Worm (Caenorhabditis elegans) whole organism, L4 larva: ENCODE data around the gene str-10.

Experiments used
- F37D6.2 ChIP-seq: sonication (generic microtip); optimal IDR thresholded peaks from 2 replicates; lab custom pipeline; 2016; ENCODE audit warnings: mild to moderate bottlenecking, missing genetic modification characterization, missing compliant biosample characterization
- F44E2.7 ChIP-seq: fragments of 200-800 bp; sonication (Bioruptor generic); IDR thresholded peaks from 2 replicates; pipeline ENCODE4 v2.1.2; 2022; ENCODE audit warnings: missing genetic modification characterization, missing compliant biosample characterization
- F49E8.2 ChIP-seq: sonication (generic microtip); optimal IDR thresholded peaks from 2 replicates; lab custom pipeline; 2016; ENCODE audit warnings: missing compliant biosample characterization, mild to moderate bottlenecking, missing genetic modification characterization, borderline replicate concordance
- T20F7.1 ChIP-seq: fragments of 200-800 bp; sonication (Bioruptor generic); optimal IDR thresholded peaks from 2 replicates; lab custom pipeline; 2018; ENCODE audit warnings: mild to moderate bottlenecking, missing genetic modification characterization, missing compliant biosample characterization
- Y48G9A.11 ChIP-seq: fragments of 200-800 bp; sonication (Bioruptor generic); IDR thresholded peaks from 2 replicates; pipeline ENCODE4 v1.3.6; 2022; ENCODE audit warnings: missing genetic modification reagents, missing genetic modification characterization, missing compliant biosample characterization
- Y75B8A.6 ChIP-seq: fragments of 200-800 bp; sonication (Bioruptor generic); IDR thresholded peaks from 2 replicates; pipeline ENCODE4 v1.3.6; 2022; ENCODE audit warnings: missing genetic modification reagents, missing genetic modification characterization, missing compliant biosample characterization
- ZK337.2 ChIP-seq: fragments of 200-800 bp; sonication (Bioruptor generic); IDR thresholded peaks from 2 replicates; pipeline ENCODE4 v1.3.6; 2022; ENCODE audit warnings: missing genetic modification reagents, missing genetic modification characterization, missing compliant biosample characterization
- ZK546.5 ChIP-seq, 2 experiments: sonication (generic microtip); optimal IDR thresholded peaks; 2 replicates each; lab custom pipeline; 2017; ENCODE audit warnings: missing biosample characterization in 2 of 2, missing genetic modification characterization in 2 of 2
- aha-1 ChIP-seq: fragments of 150-350 bp; peaks from one replicate; lab custom pipeline; 2014; ENCODE audit warnings: missing biosample characterization, missing genetic modification characterization
- arid-1 ChIP-seq: fragments of 200-800 bp; sonication (Bioruptor generic); conservative IDR thresholded peaks from 2 replicates; pipeline ENCODE4 v1.3.6; 2022; ENCODE audit warnings: missing genetic modification reagents, missing genetic modification characterization, missing compliant biosample characterization
- ceh-28 ChIP-seq: fragments of 150-350 bp; optimal IDR thresholded peaks from 2 replicates; lab custom pipeline; 2014; ENCODE audit warnings: missing biosample characterization, missing genetic modification reagents, missing genetic modification characterization
- ctbp-1 ChIP-seq: fragments of 200-800 bp; sonication (Bioruptor generic); IDR thresholded peaks from 2 replicates; pipeline ENCODE4 v1.3.6; 2022; ENCODE audit warnings: missing genetic modification reagents, missing genetic modification characterization, missing compliant biosample characterization
- daf-16 ChIP-seq, 3 experiments: sonication (generic microtip); optimal IDR thresholded peaks; 2 replicates each; lab custom pipeline; 2016 to 2017; ENCODE audit warnings: missing genetic modification characterization in 3 of 3, missing genetic modification reagents in 3 of 3, mild to moderate bottlenecking in 2 of 3, missing compliant biosample characterization in 2 of 3, missing biosample characterization in 1 of 3, moderate library complexity in 1 of 3
- daf-8 ChIP-seq: fragments of 200-800 bp; sonication (Bioruptor generic); IDR thresholded peaks from 2 replicates; pipeline ENCODE4 v1.3.6; 2022; ENCODE audit warnings: missing genetic modification characterization, missing compliant biosample characterization
- dmd-6 ChIP-seq: fragments of 200-800 bp; sonication (Bioruptor generic); IDR thresholded peaks from 2 replicates; pipeline ENCODE4 v1.3.6; 2022; ENCODE audit warnings: missing genetic modification reagents, missing genetic modification characterization, missing compliant biosample characterization
- dmd-8 ChIP-seq: fragments of 200-800 bp; sonication (Bioruptor generic); IDR thresholded peaks from 2 replicates; pipeline ENCODE4 v1.3.6; 2022; ENCODE audit warnings: missing genetic modification characterization, missing compliant biosample characterization
- dmd-9 ChIP-seq: fragments of 200-800 bp; sonication (Bioruptor generic); IDR thresholded peaks from 2 replicates; pipeline ENCODE4 v1.3.6; 2022; ENCODE audit warnings: missing genetic modification reagents, missing genetic modification characterization, missing compliant biosample characterization
- duxl-1 ChIP-seq: sonication (generic microtip); optimal IDR thresholded peaks from 2 replicates; lab custom pipeline; 2016; ENCODE audit warnings: mild to moderate bottlenecking, missing genetic modification characterization, moderate library complexity, missing compliant biosample characterization; ENCODE audit not compliant: poor library complexity
- hlh-30 ChIP-seq: sonication (generic microtip); optimal IDR thresholded peaks from 2 replicates; lab custom pipeline; 2017; ENCODE audit warnings: antibody characterized with exemption, mild to moderate bottlenecking, missing genetic modification characterization, missing compliant biosample characterization; ENCODE audit not compliant: insufficient read depth
- lim-7 ChIP-seq: fragments of 200-800 bp; sonication (Bioruptor generic); IDR thresholded peaks from 2 replicates; pipeline ENCODE4 v1.3.6; 2022; ENCODE audit warnings: missing genetic modification characterization, missing compliant biosample characterization
- lin-1 ChIP-seq: fragments of 200-800 bp; sonication (Bioruptor generic); IDR thresholded peaks from 2 replicates; pipeline ENCODE4 v1.3.6; 2022; ENCODE audit warnings: missing genetic modification reagents, missing genetic modification characterization, missing compliant biosample characterization
- lin-39 ChIP-seq: fragments of 150-350 bp; optimal IDR thresholded peaks from 2 replicates; lab custom pipeline; 2014; ENCODE audit warnings: missing biosample characterization, missing genetic modification reagents, missing genetic modification characterization
- lsy-2 ChIP-seq, 2 experiments: fragments of 150-350 bp in 1 of 2; sonication (generic microtip) in 1 of 2; optimal IDR thresholded peaks; 2 replicates each; lab custom pipeline; 2014 to 2017; ENCODE audit warnings: missing biosample characterization in 2 of 2, missing genetic modification characterization in 2 of 2
- mdl-1 ChIP-seq, 2 experiments: fragments of 150-350 bp in 1 of 2; sonication (generic microtip) in 1 of 2; optimal IDR thresholded peaks; 2 replicates each; lab custom pipeline; 2014 to 2017; ENCODE audit warnings: missing biosample characterization in 2 of 2, missing genetic modification characterization in 2 of 2
- mdt-29 ChIP-seq: fragments of 200-800 bp; sonication (Bioruptor generic); IDR thresholded peaks from 2 replicates; pipeline ENCODE4 v1.3.6; 2022; ENCODE audit warnings: missing genetic modification reagents, missing genetic modification characterization, missing compliant biosample characterization
- mes-2 ChIP-seq: sonication (generic microtip); optimal IDR thresholded peaks from 2 replicates; lab custom pipeline; 2016; ENCODE audit warnings: missing genotype, mild to moderate bottlenecking, missing genetic modification characterization, missing compliant biosample characterization; ENCODE audit not compliant: poor library complexity, severe bottlenecking
- mxl-2 ChIP-seq: fragments of 200-800 bp; sonication (Bioruptor generic); conservative IDR thresholded peaks from 2 replicates; pipeline ENCODE4 v1.3.6; 2022; ENCODE audit warnings: missing genetic modification reagents, missing genetic modification characterization, missing compliant biosample characterization
- mxl-3 ChIP-seq: fragments of 200-800 bp; sonication (Bioruptor generic); optimal IDR thresholded peaks from 2 replicates; lab custom pipeline; 2018; ENCODE audit warnings: mild to moderate bottlenecking, missing genetic modification characterization, missing compliant biosample characterization
- nhr-102 ChIP-seq: sonication (generic microtip); optimal IDR thresholded peaks from 2 replicates; lab custom pipeline; 2016; ENCODE audit warnings: mild to moderate bottlenecking, missing genetic modification characterization, moderate library complexity, missing compliant biosample characterization
- nhr-25 ChIP-seq: sonication (generic microtip); optimal IDR thresholded peaks from 2 replicates; lab custom pipeline; 2017; ENCODE audit warnings: missing genetic modification characterization, mild to moderate bottlenecking, missing compliant biosample characterization, antibody characterized with exemption, moderate library complexity, borderline replicate concordance; ENCODE audit not compliant: insufficient read depth
- nhr-41 ChIP-seq: fragments of 200-800 bp; sonication (Bioruptor generic); IDR thresholded peaks from 2 replicates; pipeline ENCODE4 v1.3.6; 2022; ENCODE audit warnings: missing genetic modification reagents, missing genetic modification characterization, missing compliant biosample characterization
- nhr-76 ChIP-seq: fragments of 150-350 bp; optimal IDR thresholded peaks from 2 replicates; lab custom pipeline; 2014; ENCODE audit warnings: missing biosample characterization, missing genetic modification characterization
- php-3 ChIP-seq: fragments of 200-800 bp; sonication (Bioruptor generic); IDR thresholded peaks from 2 replicates; pipeline ENCODE4 v1.3.6; 2022; ENCODE audit warnings: missing genetic modification reagents, missing genetic modification characterization, missing compliant biosample characterization
- rbr-2 ChIP-seq: sonication (generic microtip); optimal IDR thresholded peaks from 2 replicates; lab custom pipeline; 2016; ENCODE audit warnings: missing genotype, missing genetic modification characterization, missing compliant biosample characterization
- saeg-2 ChIP-seq: fragments of 200-800 bp; sonication (Bioruptor generic); IDR thresholded peaks from 2 replicates; pipeline ENCODE4 v1.3.6; 2022; ENCODE audit warnings: missing genetic modification reagents, missing genetic modification characterization, missing compliant biosample characterization
- snpc-1.2 ChIP-seq: fragments of 200-800 bp; sonication (Bioruptor generic); IDR thresholded peaks from 2 replicates; pipeline ENCODE4 v1.3.6; 2022; ENCODE audit warnings: missing genetic modification reagents, missing genetic modification characterization, missing compliant biosample characterization
- spr-1 ChIP-seq: sonication (generic microtip); optimal IDR thresholded peaks from 2 replicates; lab custom pipeline; 2016; ENCODE audit warnings: mild to moderate bottlenecking, missing genetic modification characterization, missing compliant biosample characterization
- unc-130 ChIP-seq: sonication (generic microtip); optimal IDR thresholded peaks from 2 replicates; lab custom pipeline; 2016; ENCODE audit warnings: missing genetic modification reagents, missing genetic modification characterization, missing compliant biosample characterization
- vab-7 ChIP-seq: fragments of 200-800 bp; sonication (Bioruptor generic); IDR thresholded peaks from 2 replicates; pipeline ENCODE4 v1.3.6; 2022; ENCODE audit warnings: missing genetic modification reagents, missing genetic modification characterization, missing compliant biosample characterization
- zfp-3 ChIP-seq: fragments of 200-800 bp; sonication (Bioruptor generic); conservative IDR thresholded peaks from 2 replicates; pipeline ENCODE4 v1.3.6; 2022; ENCODE audit warnings: missing genetic modification reagents, missing genetic modification characterization, missing compliant biosample characterization
- zip-2 ChIP-seq: fragments of 150-350 bp; optimal IDR thresholded peaks from 2 replicates; lab custom pipeline; 2014; ENCODE audit warnings: missing biosample characterization, missing genetic modification characterization

The str-10 gene

ce11 chrX:13038791-13039190 is 43.6 kb upstream of the str-10 start (continued):
- TF ChIP-seq saeg-2 (GFP tag; lab: Robert Waterston, UW) (peak; percentile 62; the same call in 1 of the 2 replicates), dmd-6 (peak; percentile 70), nhr-25 (peak; percentile 1), lim-7 (peak; percentile 74), hlh-30 (peak; percentile 54), php-3 (peak; percentile 71), Y48G9A.11 (GFP tag; lab: Robert Waterston, UW) (peak; percentile 78; the same call in 1 of the 2 replicates), Y75B8A.6 (GFP tag; lab: Robert Waterston, UW) (peak; percentile 58; the same call in 1 of the 2 replicates), mdt-29 (GFP tag; lab: Robert Waterston, UW) (no peak), T20F7.1 (peak; percentile 25), ZK546.5 (tag; optimal IDR thresholded peaks at IDR 0.05; lab: Kevin White, UChicago) (no peak), dmd-9 (GFP tag; lab: Robert Waterston, UW) (peak; percentile 84), unc-130 (GFP tag; lab: Kevin White, UChicago) (peak; percentile 45), nhr-41 (peak; percentile 74), vab-7 (GFP tag; lab: Robert Waterston, UW) (peak; percentile 71), dmd-8 (GFP tag; lab: Robert Waterston, UW) (0 out of 2 replicates have a peak, but pooled peaks have one; percentile 71), F49E8.2 (tag; lab: Kevin White, UChicago) (peak; percentile 15), daf-16 (GFP tag; optimal IDR thresholded peaks at IDR 0.05; lab: Kevin White, UChicago) (peak; percentile 67 to 89), daf-16 (tag; optimal IDR thresholded peaks at IDR 0.05; lab: Kevin White, UChicago) (peak; percentile 96), zfp-3 (GFP tag; lab: Robert Waterston, UW) (0 out of 2 replicates have a peak, but pooled peaks have one; percentile 43), lsy-2 (tag; optimal IDR thresholded peaks at IDR 0.05; lab: Kevin White, UChicago) (peak in 1 of 2 experiments; percentile 26), mes-2 (tag; lab: Kevin White, UChicago) (no peak), arid-1 (GFP tag; lab: Robert Waterston, UW) (peak; percentile 83), lin-1 (GFP tag; lab: Robert Waterston, UW) (peak; percentile 59; the same call in 1 of the 2 replicates), zip-2 (tag; lab: Kevin White, UChicago) (peak; percentile 1), rbr-2 (tag; lab: Kevin White, UChicago) (peak; percentile 59), ctbp-1 (GFP tag; lab: Robert Waterston, UW) (0 out of 2 replicates have a peak, but pooled peaks have one; percentile 32), mxl-3 (GFP tag; lab: Kevin White, UChicago) (peak; percentile 32), F37D6.2 (tag; lab: Kevin White, UChicago) (no peak), spr-1 (tag; lab: Kevin White, UChicago) (peak; percentile 26), ZK337.2 (peak; percentile 44; the same call in 1 of the 2 replicates), nhr-76 (no peak)
- TF ChIP-seq, all 104 proteins: peak for 44

- TF ChIP-seq daf-8 = no peak
- TF ChIP-seq lin-39 (tag; lab: Kevin White, UChicago) = no peak
- TF ChIP-seq mdl-1 (tag; optimal IDR thresholded peaks at IDR 0.05; lab: Kevin White, UChicago) = no peak
- no peak for TF ChIP-seq nhr-102 (tag; lab: Kevin White, UChicago)
- no peak for TF ChIP-seq ceh-28
- no peak for TF ChIP-seq F44E2.7
- no peak for TF ChIP-seq duxl-1
- no peak for TF ChIP-seq snpc-1.2 (GFP tag; lab: Robert Waterston, UW)
- TF ChIP-seq hlh-30 = peak; percentile 58
- no peak for TF ChIP-seq mxl-2 (GFP tag; lab: Robert Waterston, UW)
- TF ChIP-seq ctbp-1 (GFP tag; lab: Robert Waterston, UW) = no peak
- peak; percentile 74 for TF ChIP-seq aha-1 (tag; lab: Kevin White, UChicago)
Measured at ce11 chrX:13041830-13042229, 40.6 kb upstream of the str-10 start.
